Fruit fly (Drosophila melanogaster): ENCODE measurements around the gene RpL26.
A peak's percentile ranks its signal among the peaks of the same experiment; 100 is the strongest.

RpL26 gene

dm6 chr3L:18896297-18896863 is 2.3 kb upstream of the RpL26 start:
- TF ChIP-seq Atf6 (GFP tag; IDR thresholded peaks at IDR 0.05) (0 out of 2 replicates have a peak, but pooled peaks have one; percentile 25), abd-A (tag; optimal IDR thresholded peaks at IDR 0.05) (peak; percentile 16), kni (GFP tag; optimal IDR thresholded peaks at IDR 0.05) (peak; percentile 40), CG4328 (GFP tag; optimal IDR thresholded peaks at IDR 0.05) (no peak), CG2199 (GFP tag; IDR thresholded peaks at IDR 0.05) (0 out of 3 replicates have a peak, but pooled peaks have one; percentile 15), ci (GFP tag; IDR thresholded peaks at IDR 0.05) (peak; percentile 23; the same call in 1 of the 3 replicates), trem (tag; optimal IDR thresholded peaks at IDR 0.05) (no peak), CG10543 (GFP tag; optimal IDR thresholded peaks at IDR 0.05) (peak; percentile 40), crol (GFP tag; IDR thresholded peaks at IDR 0.05) (no peak), Deaf1 (tag; optimal IDR thresholded peaks at IDR 0.05) (peak; percentile 25), CG11085 (GFP tag; IDR thresholded peaks at IDR 0.05) (0 out of 2 replicates have a peak, but pooled peaks have one; percentile 7), CG6175 (GFP tag; IDR thresholded peaks at IDR 0.05) (no peak), E2f2 (GFP tag; IDR thresholded peaks at IDR 0.05) (0 out of 2 replicates have a peak, but pooled peaks have one; percentile 8), tna (GFP tag; IDR thresholded peaks at IDR 0.05; ENCODE audit: partially characterized antibody) (0 out of 2 replicates have a peak, but pooled peaks have one; percentile 47), Bdp1 (GFP tag; optimal IDR thresholded peaks at IDR 0.05) (peak; percentile 81), Dip2 (GFP tag; IDR thresholded peaks at IDR 0.05) (no peak), CG10565 (GFP tag; optimal IDR thresholded peaks at IDR 0.05) (no peak), CG7839 (tag; optimal IDR thresholded peaks at IDR 0.05) (no peak), Doc3 (GFP tag; IDR thresholded peaks at IDR 0.05; ENCODE audit: partially characterized antibody) (0 out of 3 replicates have a peak, but pooled peaks have one; percentile 34), pros (GFP tag; optimal IDR thresholded peaks at IDR 0.05) (peak; percentile 8), cad (GFP tag; optimal IDR thresholded peaks at IDR 0.05) (peak; percentile 26), yki (optimal IDR thresholded peaks at IDR 0.05) (no peak), Dip3 (GFP tag; optimal IDR thresholded peaks at IDR 0.05) (no peak), Vsx1 (GFP tag; optimal IDR thresholded peaks at IDR 0.05) (no peak), Bgb (GFP tag; IDR thresholded peaks at IDR 0.05; ENCODE audit: partially characterized antibody) (peak; percentile 47; the same call in 1 of the 2 replicates), hb (GFP tag; IDR thresholded peaks at IDR 0.05; ENCODE audit: partially characterized antibody) (0 out of 3 replicates have a peak, but pooled peaks have one; percentile 30), gcm2 (GFP tag; optimal IDR thresholded peaks at IDR 0.05) (no peak), HLH54F (GFP tag; optimal IDR thresholded peaks at IDR 0.05) (no peak), prd (optimal IDR thresholded peaks at IDR 0.05) (no peak), prd (GFP tag; IDR thresholded peaks at IDR 0.05) (no peak), en (GFP tag; optimal IDR thresholded peaks at IDR 0.05) (no peak), nerfin-2 (GFP tag; IDR thresholded peaks at IDR 0.05; ENCODE audit: partially characterized antibody) (peak; percentile 52; the same call in 1 of the 2 replicates), CG13894 (tag; optimal IDR thresholded peaks at IDR 0.05) (peak; percentile 37), maf-S (GFP tag; optimal IDR thresholded peaks at IDR 0.05) (no peak), cg (GFP tag; optimal IDR thresholded peaks at IDR 0.05) (peak; percentile 34), chinmo (GFP tag; IDR thresholded peaks at IDR 0.05; ENCODE audit: partially characterized antibody) (peak; percentile 58; the same call in 1 of the 4 replicates), zen (tag; optimal IDR thresholded peaks at IDR 0.05) (no peak), HmgZ (tag; optimal IDR thresholded peaks at IDR 0.05) (no peak), CG6791 (GFP tag; IDR thresholded peaks at IDR 0.05; ENCODE audit: partially characterized antibody) (0 out of 3 replicates have a peak, but pooled peaks have one; percentile 19), CG11723 (GFP tag; optimal IDR thresholded peaks at IDR 0.05) (no peak), CG8290 (GFP tag; optimal IDR thresholded peaks at IDR 0.05) (no peak), CG8290 (tag; optimal IDR thresholded peaks at IDR 0.05) (peak in 1 of 2 experiments; percentile 34), sug (tag; optimal IDR thresholded peaks at IDR 0.05) (peak; percentile 29), Med (GFP tag) (peak; percentile 70), lilli (GFP tag; optimal IDR thresholded peaks at IDR 0.05) (peak; percentile 17), Sry-β (GFP tag; optimal IDR thresholded peaks at IDR 0.05) (no peak), mld (GFP tag; IDR thresholded peaks at IDR 0.05; ENCODE audit: partially characterized antibody) (peak; percentile 56; the same call in 2 of the 3 replicates), bbx (GFP tag; IDR thresholded peaks at IDR 0.05; ENCODE audit: partially characterized antibody) (peak; percentile 49), Trl (optimal IDR thresholded peaks at IDR 0.05) (peak in 1 of 2 experiments; percentile 6), Trl (GFP tag; optimal IDR thresholded peaks at IDR 0.05) (no peak)
